Worm (Caenorhabditis elegans) whole organism, young adult: ENCODE data around the gene C04H5.7.
"Not testable (repeated sequence)": the region's sequence is repeated elsewhere in the genome, so short reads cannot be mapped to it uniquely, and the experiment has no call there.

ENCODE experiments used
- F39B2.1 ChIP-seq: fragments of 200-800 bp; sonication (Bioruptor generic); IDR thresholded peaks from 2 replicates; pipeline ENCODE4 v1.3.6; 2022; ENCODE audit warnings: missing genetic modification reagents, missing genetic modification characterization, missing compliant biosample characterization
- aptf-2 ChIP-seq: fragments of 200-800 bp; sonication (Bioruptor generic); conservative IDR thresholded peaks from 2 replicates; pipeline ENCODE4 v1.3.6; 2022; ENCODE audit warnings: missing genetic modification reagents, missing genetic modification characterization, missing compliant biosample characterization
- ceh-58 ChIP-seq: fragments of 200-800 bp; sonication (Bioruptor generic); IDR thresholded peaks from 2 replicates; pipeline ENCODE4 v1.3.6; 2022; ENCODE audit warnings: missing genetic modification characterization, missing compliant biosample characterization
- gei-17 ChIP-seq: fragments of 200-800 bp; sonication (Bioruptor generic); optimal IDR thresholded peaks from 2 replicates; lab custom pipeline; 2018; ENCODE audit warnings: mild to moderate bottlenecking, missing genetic modification characterization, missing compliant biosample characterization
- him-1 ChIP-seq: sonication (generic microtip); optimal IDR thresholded peaks from 2 replicates; lab custom pipeline; 2016; ENCODE audit warnings: missing genotype, missing genetic modification reagents, missing genetic modification characterization, missing compliant biosample characterization
- hlh-12 ChIP-seq: sonication (generic microtip); optimal IDR thresholded peaks from 2 replicates; lab custom pipeline; 2016; ENCODE audit warnings: missing genetic modification characterization, missing compliant biosample characterization
- lir-1 ChIP-seq: fragments of 200-800 bp; sonication (Bioruptor generic); conservative IDR thresholded peaks from 2 replicates; pipeline ENCODE4 v1.3.6; 2022; ENCODE audit warnings: missing genetic modification reagents, missing genetic modification characterization, missing compliant biosample characterization
- madf-8 ChIP-seq: fragments of 200-800 bp; sonication (Bioruptor generic); conservative IDR thresholded peaks from 2 replicates; pipeline ENCODE4 v1.3.6; 2022; ENCODE audit warnings: missing genetic modification reagents, missing genetic modification characterization, missing compliant biosample characterization
- mcd-1 ChIP-seq: fragments of 200-800 bp; sonication (Bioruptor generic); IDR thresholded peaks from 2 replicates; pipeline ENCODE4 v1.3.6; 2022; ENCODE audit warnings: missing genetic modification reagents, missing genetic modification characterization, missing compliant biosample characterization
- nfya-1 ChIP-seq: sonication (generic microtip); optimal IDR thresholded peaks from 2 replicates; lab custom pipeline; 2017; ENCODE audit warnings: antibody characterized with exemption, missing compliant biosample characterization, missing genetic modification characterization, borderline replicate concordance; ENCODE audit not compliant: insufficient read depth
- pbrm-1 ChIP-seq: fragments of 200-800 bp; sonication (Bioruptor generic); IDR thresholded peaks from 2 replicates; pipeline ENCODE4 v1.3.6; 2022; ENCODE audit warnings: missing genetic modification reagents, missing genetic modification characterization, missing compliant biosample characterization
- tlf-1 ChIP-seq: fragments of 200-800 bp; sonication (Bioruptor generic); optimal IDR thresholded peaks from 2 replicates; lab custom pipeline; 2018; ENCODE audit warnings: mild to moderate bottlenecking, missing genetic modification characterization, missing compliant biosample characterization
- zim-3 ChIP-seq: sonication (generic microtip); optimal IDR thresholded peaks from 2 replicates; lab custom pipeline; 2017; ENCODE audit warnings: mild to moderate bottlenecking, missing genetic modification characterization, moderate library complexity, missing compliant biosample characterization

DNA sequence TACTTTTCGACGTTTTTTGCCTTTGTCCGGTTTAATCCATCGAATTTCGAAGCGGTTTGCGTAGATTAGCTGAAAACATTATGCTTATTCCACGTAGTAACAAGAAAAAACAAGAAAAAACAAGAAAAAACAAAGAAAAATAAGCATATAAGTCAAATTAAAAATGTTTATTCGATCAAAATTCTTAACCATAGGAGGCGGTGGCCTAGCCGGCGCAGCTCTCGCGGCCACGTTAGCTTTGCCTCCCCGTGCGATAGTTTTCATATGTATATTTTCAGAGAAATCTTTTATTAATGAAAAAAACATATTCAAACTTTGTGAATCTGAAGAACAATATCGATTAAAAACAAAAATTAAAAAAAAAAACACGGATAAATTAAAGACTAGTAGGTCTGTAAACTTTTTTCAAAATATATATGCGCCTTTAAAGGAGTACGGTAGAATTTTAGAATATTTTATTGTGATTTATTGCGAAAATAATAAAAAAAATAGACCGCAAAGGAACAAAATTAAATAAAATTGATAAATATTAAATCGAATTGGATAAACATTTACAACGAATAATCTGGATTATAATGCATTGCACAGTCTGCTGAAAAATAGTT lies 26.1 kb downstream of the C04H5.7 start:
- not testable (repeated sequence) for TF ChIP-seq pbrm-1; ceh-58 (GFP tag; lab: Robert Waterston, UW); zim-3; lir-1 (GFP tag; lab: Robert Waterston, UW); him-1 (tag; lab: Kevin White, UChicago); aptf-2 (GFP tag; lab: Robert Waterston, UW); gei-17 (GFP tag; lab: Kevin White, UChicago); hlh-12 (tag; lab: Kevin White, UChicago); tlf-1 (GFP tag; lab: Kevin White, UChicago); nfya-1; F39B2.1 (GFP tag; lab: Robert Waterston, UW)
- TF ChIP-seq madf-8 (GFP tag; lab: Robert Waterston, UW) (peak; percentile 80), mcd-1 (0 out of 2 replicates have a peak, but pooled peaks have one; percentile 35)
